Fruit fly (Drosophila melanogaster) whole organism, embryonic: ENCODE measurements around the gene dob.

Source experiments
- Antp ChIP-seq: fragments of 200-800 bp; sonication (Bioruptor generic); optimal IDR thresholded peaks from 3 replicates; lab custom pipeline; 2016; ENCODE audit warnings: missing biosample characterization, missing genetic modification characterization
- CG13287 ChIP-seq: fragments of 200-800 bp; sonication (Bioruptor generic); IDR thresholded peaks from 2 replicates; pipeline ENCODE4 v1.3.6; 2022; ENCODE audit warnings: missing biosample characterization, missing genetic modification characterization; ENCODE audit not compliant: partially characterized antibody
- CG13296 ChIP-seq: fragments of 200-800 bp; sonication (Bioruptor generic); optimal IDR thresholded peaks from 3 replicates; lab custom pipeline; 2018; ENCODE audit warnings: missing biosample characterization, mild to moderate bottlenecking, missing genetic modification characterization
- CG15011 ChIP-seq: fragments of 200-800 bp; sonication (Bioruptor generic); optimal IDR thresholded peaks from 3 replicates; lab custom pipeline; 2018; ENCODE audit warnings: missing biosample characterization, mild to moderate bottlenecking, missing genetic modification characterization
- CG15073 ChIP-seq: fragments of 200-800 bp; sonication (Bioruptor generic); optimal IDR thresholded peaks from 2 replicates; lab custom pipeline; 2016; ENCODE audit warnings: missing biosample characterization, missing genetic modification characterization
- CG15696 ChIP-seq: fragments of 200-800 bp; sonication (Bioruptor generic); optimal IDR thresholded peaks from 2 replicates; lab custom pipeline; 2019; ENCODE audit warnings: missing biosample characterization, mild to moderate bottlenecking, missing genetic modification characterization, moderate library complexity
- CG1647 ChIP-seq: fragments of 200-800 bp; sonication (Bioruptor generic); optimal IDR thresholded peaks from 3 replicates; lab custom pipeline; 2016; ENCODE audit warnings: missing biosample characterization, missing genetic modification characterization
- CG17328 ChIP-seq: fragments of 200-800 bp; sonication (Bioruptor generic); IDR thresholded peaks from 2 replicates; pipeline ENCODE4 v1.3.6; 2022; ENCODE audit warnings: missing biosample characterization, missing genetic modification characterization
- CG17802 ChIP-seq: fragments of 200-800 bp; sonication (Bioruptor generic); optimal IDR thresholded peaks from 2 replicates; lab custom pipeline; 2018; ENCODE audit warnings: missing biosample characterization, mild to moderate bottlenecking, missing genetic modification characterization, moderate library complexity
- CG17912 ChIP-seq: fragments of 200-800 bp; sonication (Bioruptor generic); optimal IDR thresholded peaks from 2 replicates; lab custom pipeline; 2018; ENCODE audit warnings: missing biosample characterization, mild to moderate bottlenecking, missing genetic modification characterization
- CG18476 ChIP-seq: fragments of 200-800 bp; sonication (Bioruptor generic); optimal IDR thresholded peaks from 2 replicates; lab custom pipeline; 2016; ENCODE audit warnings: missing biosample characterization, mild to moderate bottlenecking, missing genetic modification characterization
- CG2199 ChIP-seq: fragments of 200-800 bp; sonication (Bioruptor generic); IDR thresholded peaks from 3 replicates; pipeline ENCODE4 v1.3.6; 2022; ENCODE audit warnings: missing biosample characterization, missing genetic modification characterization
- CG30431 ChIP-seq: fragments of 200-800 bp; sonication (Bioruptor generic); optimal IDR thresholded peaks from 2 replicates; lab custom pipeline; 2017; ENCODE audit warnings: missing biosample characterization, missing genetic modification characterization
- CG31441 ChIP-seq: fragments of 200-800 bp; sonication (Bioruptor generic); IDR thresholded peaks from 2 replicates; pipeline ENCODE4 v1.3.6; 2022; ENCODE audit warnings: missing biosample characterization, missing genetic modification characterization
- CG34376 ChIP-seq: fragments of 200-800 bp; sonication (Bioruptor generic); optimal IDR thresholded peaks from 2 replicates; lab custom pipeline; 2018; ENCODE audit warnings: missing biosample characterization, mild to moderate bottlenecking, missing genetic modification characterization
- CG6175 ChIP-seq: fragments of 200-800 bp; sonication (Bioruptor generic); IDR thresholded peaks from 3 replicates; pipeline ENCODE4 v1.3.6; 2022; ENCODE audit warnings: missing biosample characterization, missing genetic modification characterization
- CG6272 ChIP-seq: fragments of 200-800 bp; sonication (Bioruptor generic); IDR thresholded peaks from 2 replicates; pipeline ENCODE4 v1.3.6; 2022; ENCODE audit warnings: missing biosample characterization, missing genetic modification characterization
- CG8089 ChIP-seq: fragments of 200-800 bp; sonication (Bioruptor generic); optimal IDR thresholded peaks from 3 replicates; lab custom pipeline; 2016; ENCODE audit warnings: missing biosample characterization, missing genetic modification characterization
- Dbx ChIP-seq: fragments of 200-800 bp; sonication (Bioruptor generic); IDR thresholded peaks from 3 replicates; pipeline ENCODE4 v1.3.6; 2022; ENCODE audit warnings: missing biosample characterization, missing genetic modification characterization
- Dll ChIP-seq: fragments of 200-800 bp; sonication (Bioruptor generic); IDR thresholded peaks from 4 replicates; pipeline ENCODE4 v1.3.6; 2022; ENCODE audit warnings: missing biosample characterization, missing genetic modification characterization; ENCODE audit not compliant: partially characterized antibody
- E2f2 ChIP-seq: fragments of 200-800 bp; sonication (Bioruptor generic); IDR thresholded peaks from 2 replicates; pipeline ENCODE4 v1.3.6; 2022; ENCODE audit warnings: missing biosample characterization, missing genetic modification characterization
- Fer2 ChIP-seq: fragments of 200-800 bp; sonication (Bioruptor generic); optimal IDR thresholded peaks from 2 replicates; lab custom pipeline; 2018; ENCODE audit warnings: missing biosample characterization, mild to moderate bottlenecking, missing genetic modification characterization, moderate library complexity
- Hr78 ChIP-seq, 2 experiments: fragments of 200-800 bp in 1 of 2; fragments of >200 bp in 1 of 2; sonication (Bioruptor generic) in 1 of 2; optimal IDR thresholded peaks; 2 replicates each; lab custom pipeline; 2017 to 2019; ENCODE audit warnings: missing biosample characterization in 2 of 2, missing genetic modification characterization in 2 of 2, mild to moderate bottlenecking in 1 of 2, moderate library complexity in 1 of 2
- MESR4 ChIP-seq: fragments of 200-800 bp; sonication (Bioruptor generic); optimal IDR thresholded peaks from 2 replicates; lab custom pipeline; 2018; ENCODE audit warnings: missing biosample characterization, mild to moderate bottlenecking, missing genetic modification characterization, moderate library complexity
- Mrtf ChIP-seq: fragments of 200-800 bp; sonication (Bioruptor generic); IDR thresholded peaks from 3 replicates; pipeline ENCODE4 v1.3.6; 2022; ENCODE audit warnings: missing biosample characterization, missing genetic modification characterization
- NK7.1 ChIP-seq: fragments of 200-800 bp; sonication (Bioruptor generic); optimal IDR thresholded peaks from 3 replicates; lab custom pipeline; 2016; ENCODE audit warnings: missing biosample characterization, missing genetic modification characterization
- NfI ChIP-seq: fragments of 200-800 bp; sonication (Bioruptor generic); optimal IDR thresholded peaks from 3 replicates; lab custom pipeline; 2018; ENCODE audit warnings: missing biosample characterization, mild to moderate bottlenecking, missing genetic modification characterization, moderate library complexity
- Rfx ChIP-seq: fragments of 200-800 bp; sonication (Bioruptor generic); IDR thresholded peaks from 2 replicates; pipeline ENCODE4 v1.3.6; 2022; ENCODE audit warnings: missing biosample characterization, missing genetic modification characterization
- Rx ChIP-seq: fragments of 200-800 bp; sonication (Bioruptor generic); IDR thresholded peaks from 2 replicates; pipeline ENCODE4 v1.3.6; 2022; ENCODE audit warnings: missing biosample characterization, missing genetic modification characterization
- Six4 ChIP-seq: fragments of 200-800 bp; sonication (Bioruptor generic); optimal IDR thresholded peaks from 2 replicates; lab custom pipeline; 2016; ENCODE audit warnings: missing biosample characterization, missing genetic modification characterization
- Spps ChIP-seq: fragments of 200-800 bp; sonication (Bioruptor generic); optimal IDR thresholded peaks from 2 replicates; lab custom pipeline; 2018; ENCODE audit warnings: missing biosample characterization, mild to moderate bottlenecking, missing genetic modification characterization
- Usf ChIP-seq: fragments of 200-800 bp; sonication (Bioruptor generic); optimal IDR thresholded peaks from 2 replicates; lab custom pipeline; 2017; ENCODE audit warnings: missing genotype, missing biosample characterization, missing genetic modification characterization
- aop ChIP-seq: fragments of 200-800 bp; sonication (Bioruptor generic); IDR thresholded peaks from 2 replicates; pipeline ENCODE4 v1.3.6; 2022; ENCODE audit warnings: missing biosample characterization, missing genetic modification characterization
- ap ChIP-seq: fragments of 200-800 bp; sonication (Bioruptor generic); IDR thresholded peaks from 2 replicates; pipeline ENCODE4 v1.3.6; 2022; ENCODE audit warnings: missing biosample characterization, missing genetic modification characterization
- bab2 ChIP-seq: fragments of 200-800 bp; sonication (Bioruptor generic); optimal IDR thresholded peaks from 2 replicates; lab custom pipeline; 2016; ENCODE audit warnings: missing biosample characterization, missing genetic modification characterization
- cato ChIP-seq: fragments of 200-800 bp; sonication (Bioruptor generic); optimal IDR thresholded peaks from 2 replicates; lab custom pipeline; 2016; ENCODE audit warnings: missing biosample characterization, missing genetic modification characterization, borderline replicate concordance
- chif ChIP-seq, 2 experiments: fragments of 200-800 bp; sonication (Bioruptor generic); optimal IDR thresholded peaks; 3 replicates each; lab custom pipeline; 2016; ENCODE audit warnings: missing biosample characterization in 2 of 2, missing genetic modification characterization in 2 of 2
- crol ChIP-seq: fragments of 200-800 bp; sonication (Bioruptor generic); IDR thresholded peaks from 2 replicates; pipeline ENCODE4 v1.3.6; 2022; ENCODE audit warnings: missing biosample characterization, missing genetic modification characterization
- ewg ChIP-seq: fragments of 200-800 bp; sonication (Bioruptor generic); optimal IDR thresholded peaks from 3 replicates; lab custom pipeline; 2017; ENCODE audit warnings: mild to moderate bottlenecking, missing biosample characterization, missing genetic modification reagents, missing genetic modification characterization
- fru ChIP-seq: fragments of >200 bp; optimal IDR thresholded peaks from 2 replicates; lab custom pipeline; 2017
- fu2 ChIP-seq: fragments of 200-800 bp; sonication (Bioruptor generic); optimal IDR thresholded peaks from 2 replicates; lab custom pipeline; 2016; ENCODE audit warnings: missing biosample characterization, missing genetic modification characterization
- grn ChIP-seq: fragments of 200-800 bp; sonication (Bioruptor generic); optimal IDR thresholded peaks from 3 replicates; lab custom pipeline; 2017; ENCODE audit warnings: missing biosample characterization, missing genetic modification characterization
- her ChIP-seq: fragments of 200-800 bp; sonication (Bioruptor generic); optimal IDR thresholded peaks from 2 replicates; lab custom pipeline; 2016; ENCODE audit warnings: missing biosample characterization, missing genetic modification characterization
- kni ChIP-seq: fragments of 200-800 bp; sonication (Bioruptor generic); optimal IDR thresholded peaks from 3 replicates; lab custom pipeline; 2017; ENCODE audit warnings: mild to moderate bottlenecking, missing biosample characterization, missing genetic modification reagents, missing genetic modification characterization
- lola ChIP-seq, 3 experiments: fragments of >200 bp in 2 of 3; fragments of 200-800 bp in 1 of 3; sonication (Bioruptor generic) in 1 of 3; optimal IDR thresholded peaks; 2 replicates each; lab custom pipeline; 2017 to 2019; ENCODE audit warnings: missing biosample characterization in 3 of 3, missing genetic modification characterization in 3 of 3, mild to moderate bottlenecking in 1 of 3, moderate library complexity in 1 of 3
- mam ChIP-seq: fragments of 200-800 bp; sonication (Bioruptor generic); optimal IDR thresholded peaks from 3 replicates; lab custom pipeline; 2016; ENCODE audit warnings: missing biosample characterization, missing genetic modification characterization
- tap ChIP-seq: fragments of 200-800 bp; optimal IDR thresholded peaks from 3 replicates; lab custom pipeline; 2019; ENCODE audit warnings: missing biosample characterization, mild to moderate bottlenecking, missing genetic modification characterization, moderate library complexity
- tup ChIP-seq: fragments of 200-800 bp; sonication (Bioruptor generic); optimal IDR thresholded peaks from 2 replicates; lab custom pipeline; 2016; ENCODE audit warnings: missing biosample characterization, mild to moderate bottlenecking, missing genetic modification characterization, moderate library complexity
- twi ChIP-seq: fragments of 200-800 bp; optimal IDR thresholded peaks from 2 replicates; lab custom pipeline; 2019; ENCODE audit warnings: missing biosample characterization, mild to moderate bottlenecking, missing genetic modification characterization, moderate library complexity
- unc-4 ChIP-seq: fragments of 200-800 bp; sonication (Bioruptor generic); IDR thresholded peaks from 2 replicates; pipeline ENCODE4 v1.3.6; 2022; ENCODE audit warnings: missing biosample characterization, missing genetic modification characterization; ENCODE audit not compliant: partially characterized antibody
- zfh2 ChIP-seq: fragments of 200-800 bp; sonication (Bioruptor generic); optimal IDR thresholded peaks from 2 replicates; lab custom pipeline; 2016; ENCODE audit warnings: missing biosample characterization, missing genetic modification characterization

Gene dob

DNA sequence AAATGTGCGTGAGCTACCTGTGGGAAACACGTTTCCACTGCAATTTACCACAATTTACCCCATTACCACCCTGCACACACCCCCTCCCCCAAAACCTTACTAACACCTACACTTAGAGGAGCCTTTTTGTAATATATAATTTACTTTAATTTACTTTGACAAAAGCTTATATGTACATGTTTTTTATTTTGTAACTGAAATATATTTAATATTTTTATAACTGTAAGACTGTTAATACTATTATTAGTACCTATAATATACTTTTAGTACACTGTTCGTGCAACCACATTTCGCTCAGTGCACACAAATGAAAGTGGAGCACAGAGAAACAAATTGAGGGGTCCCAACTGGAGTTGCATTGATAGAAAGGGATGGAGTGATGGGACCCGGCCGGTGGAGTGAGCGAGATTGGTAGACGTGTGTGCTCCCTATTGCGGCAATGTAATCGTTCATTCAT, 45.8 kb upstream of the dob start (continued):
- TF ChIP-seq Dll (GFP tag; lab: Robert Waterston, UW) (no peak), CG17912 (GFP tag; lab: Kevin White, UChicago) (no peak), CG18476 (GFP tag; lab: Kevin White, UChicago) (peak; percentile 40), tap (tag; lab: Kevin White, UChicago) (peak; percentile 84), Six4 (peak; percentile 73), Rfx (GFP tag; lab: Robert Waterston, UW) (no peak; the same call in 1 of the 2 replicates), CG15011 (peak; percentile 37), NfI (GFP tag; lab: Kevin White, UChicago) (peak; percentile 58), Usf (peak; percentile 44), twi (peak; percentile 72), chif (GFP tag; optimal IDR thresholded peaks at IDR 0.05; lab: Kevin White, UChicago) (peak in 1 of 2 experiments; percentile 37), CG13287 (GFP tag; lab: Robert Waterston, UW) (no peak), crol (GFP tag; lab: Robert Waterston, UW) (peak; percentile 76), CG6272 (GFP tag; lab: Robert Waterston, UW) (peak; percentile 69), CG13296 (no peak), CG31441 (GFP tag; lab: Robert Waterston, UW) (peak; percentile 95), CG17328 (GFP tag; lab: Robert Waterston, UW) (peak; percentile 86), Spps (tag; lab: Kevin White, UChicago) (peak; percentile 90), fu2 (GFP tag; lab: Kevin White, UChicago) (no peak), Antp (GFP tag; lab: Kevin White, UChicago) (no peak), zfh2 (GFP tag; lab: Kevin White, UChicago) (no peak), CG15073 (GFP tag; lab: Kevin White, UChicago) (no peak), tup (GFP tag; lab: Kevin White, UChicago) (no peak), CG1647 (GFP tag; lab: Kevin White, UChicago) (no peak), ap (GFP tag; lab: Robert Waterston, UW) (peak; percentile 59), NK7.1 (no peak), CG2199 (GFP tag; lab: Robert Waterston, UW) (no peak), MESR4 (GFP tag; lab: Kevin White, UChicago) (peak; percentile 9), CG17802 (tag; lab: Kevin White, UChicago) (peak; percentile 67), grn (no peak), CG30431 (GFP tag; lab: Kevin White, UChicago) (peak; percentile 44), her (GFP tag; lab: Kevin White, UChicago) (no peak), Dbx (GFP tag; lab: Robert Waterston, UW) (no peak), Hr78 (GFP tag; optimal IDR thresholded peaks at IDR 0.05; lab: Kevin White, UChicago) (peak in 1 of 2 experiments; percentile 87), cato (peak; percentile 25), Rx (GFP tag; lab: Robert Waterston, UW) (0 out of 2 replicates have a peak, but pooled peaks have one; percentile 35), ewg (GFP tag; lab: Kevin White, UChicago) (peak; percentile 75), lola (GFP tag; optimal IDR thresholded peaks at IDR 0.05; lab: Kevin White, UChicago) (peak in 1 of 3 experiments; percentile 94), Fer2 (peak; percentile 41), fru (no peak), E2f2 (GFP tag; lab: Robert Waterston, UW) (peak; percentile 34; the same call in 1 of the 2 replicates), bab2 (no peak), CG8089 (GFP tag; lab: Kevin White, UChicago) (no peak), kni (GFP tag; lab: Kevin White, UChicago) (peak; percentile 97), Mrtf (GFP tag; lab: Robert Waterston, UW) (peak; percentile 22; the same call in 1 of the 3 replicates), unc-4 (GFP tag; lab: Robert Waterston, UW) (no peak), CG15696 (tag; lab: Kevin White, UChicago) (peak; percentile 83), CG34376 (GFP tag; lab: Kevin White, UChicago) (no peak), aop (GFP tag; lab: Robert Waterston, UW) (no peak), mam (GFP tag; lab: Kevin White, UChicago) (no peak), CG6175 (GFP tag; lab: Robert Waterston, UW) (no peak)
